Worm (Caenorhabditis elegans): ENCODE data around the gene daf-4.

Gene daf-4

ce11 chrIII:5674196-5674595 lies 49.3 kb downstream of the daf-4 start:
- no peak for TF ChIP-seq ceh-48 (tag; optimal IDR thresholded peaks at IDR 0.05)
- TF ChIP-seq unc-86 (tag; optimal IDR thresholded peaks at IDR 0.05): no peak
- TF ChIP-seq ref-2 (tag; optimal IDR thresholded peaks at IDR 0.05): no peak
- TF ChIP-seq zip-5 (tag; optimal IDR thresholded peaks at IDR 0.05): no peak
- no peak for TF ChIP-seq ceh-18 (tag; optimal IDR thresholded peaks at IDR 0.05)
- TF ChIP-seq syd-9 (tag; optimal IDR thresholded peaks at IDR 0.05): no peak
- no peak for TF ChIP-seq hlh-6 (tag; optimal IDR thresholded peaks at IDR 0.05)
- no peak for TF ChIP-seq K02D7.2 (tag; optimal IDR thresholded peaks at IDR 0.05)
- no peak for TF ChIP-seq ceh-24 (tag; optimal IDR thresholded peaks at IDR 0.05)
- no peak for TF ChIP-seq pax-1 (tag; optimal IDR thresholded peaks at IDR 0.05)
- TF ChIP-seq T23F11.4 (GFP tag; optimal IDR thresholded peaks at IDR 0.05): no peak
- TF ChIP-seq ahr-1 (tag; optimal IDR thresholded peaks at IDR 0.05): no peak
- TF ChIP-seq gmeb-2 (tag; optimal IDR thresholded peaks at IDR 0.05): no peak
- TF ChIP-seq tbx-7 (tag; optimal IDR thresholded peaks at IDR 0.05): no peak
- TF ChIP-seq sox-4 (tag; optimal IDR thresholded peaks at IDR 0.05): no peak
- TF ChIP-seq ceh-30 (tag; optimal IDR thresholded peaks at IDR 0.05): no peak
- TF ChIP-seq ceh-45 (GFP tag; IDR thresholded peaks at IDR 0.05): no peak
- TF ChIP-seq ceh-6 (GFP tag; optimal IDR thresholded peaks at IDR 0.05): no peak

DNA sequence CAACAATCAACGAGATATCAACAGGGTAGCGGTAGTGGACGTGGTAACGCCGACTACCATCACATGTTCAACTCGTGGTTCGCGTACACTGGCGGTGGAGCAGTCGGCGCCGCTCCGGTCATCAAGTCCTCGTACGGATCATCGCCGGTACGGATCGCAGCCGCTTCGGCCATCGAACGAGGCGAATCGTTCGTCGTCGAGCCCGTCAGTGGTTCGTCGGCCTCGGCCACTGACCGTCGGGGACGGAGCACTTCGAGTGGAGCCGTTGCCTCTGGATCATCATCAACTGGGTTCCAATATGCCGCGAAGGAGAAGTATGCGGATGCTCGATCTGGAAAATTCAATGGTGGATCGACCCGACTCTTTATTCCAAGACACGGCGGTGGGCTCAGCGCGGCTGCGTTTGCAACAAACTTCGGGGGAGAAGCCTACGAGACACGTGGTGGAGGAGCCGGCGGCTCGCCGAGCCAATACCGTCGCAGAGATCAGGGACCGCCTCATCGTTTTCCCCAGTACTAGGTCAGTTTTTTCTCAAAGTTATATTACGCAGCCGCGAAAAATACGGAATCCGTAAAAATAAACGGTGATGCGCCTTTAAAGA lies 50.5 kb downstream of the daf-4 start:
- TF ChIP-seq ceh-34 (tag; optimal IDR thresholded peaks at IDR 0.05) (no peak), hlh-13 (GFP tag; optimal IDR thresholded peaks at IDR 0.05) (no peak), mec-3 (tag; optimal IDR thresholded peaks at IDR 0.05; ENCODE audit: borderline replicate concordance) (peak; percentile 49)

ce11 chrIII:5677790-5678189 lies 52.9 kb downstream of the daf-4 start, which contains the start of gene F54E7.9:
TSS of gene F54E7.9 (minus strand) at chrIII:5677890.
- no peak for TF ChIP-seq unc-42 (tag; optimal IDR thresholded peaks at IDR 0.05)
- no peak for TF ChIP-seq ceh-19 (GFP tag; optimal IDR thresholded peaks at IDR 0.05)
- TF ChIP-seq F13H6.1 (tag; optimal IDR thresholded peaks at IDR 0.05): no peak
- no peak for TF ChIP-seq fkh-10 (GFP tag; optimal IDR thresholded peaks at IDR 0.05)
- no peak for TF ChIP-seq pha-2 (tag; optimal IDR thresholded peaks at IDR 0.05)
- TF ChIP-seq mec-3 (tag; optimal IDR thresholded peaks at IDR 0.05; ENCODE audit: borderline replicate concordance): no peak

DNA sequence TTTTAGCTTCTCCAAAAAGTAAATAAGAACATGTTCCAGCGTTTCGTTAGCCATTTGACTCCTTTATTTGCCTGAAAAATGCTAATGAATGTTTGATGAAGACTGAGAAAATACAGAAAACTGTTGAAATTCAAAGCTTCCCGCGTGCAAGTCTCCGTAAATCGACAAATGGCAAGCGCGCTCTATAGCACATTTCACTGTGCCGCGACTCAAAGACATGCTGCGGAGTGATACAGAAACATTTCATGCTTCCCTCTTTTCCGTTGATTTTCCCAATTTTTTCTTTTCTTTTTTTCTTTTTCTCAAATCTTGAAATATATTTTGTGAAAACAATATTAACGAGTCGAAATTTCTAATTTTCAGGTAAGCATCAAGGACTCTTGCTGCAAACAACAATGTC lies 54.0 kb downstream of the daf-4 start, which contains the start of the genes ska-3 and rps-12:
ska-3 (minus strand) TSS at position 71 of the 400 bp plus-strand sequence.
rps-12 (plus strand) TSS at position 364 of the 400 bp plus-strand sequence.
- TF ChIP-seq ceh-2 (tag; optimal IDR thresholded peaks at IDR 0.05) (peak; percentile 59), lim-6 (tag; optimal IDR thresholded peaks at IDR 0.05) (no peak), T23F11.4 (GFP tag; optimal IDR thresholded peaks at IDR 0.05) (no peak), nfya-1 (tag; optimal IDR thresholded peaks at IDR 0.05) (peak; percentile 96), sox-2 (GFP tag; IDR thresholded peaks at IDR 0.05) (peak; percentile 24; the same call in 1 of the 2 replicates), hlh-30 (tag; optimal IDR thresholded peaks at IDR 0.05; ENCODE audit: insufficient read depth) (peak; percentile 70), ttx-3 (tag; optimal IDR thresholded peaks at IDR 0.05) (peak; percentile 6), tbx-7 (tag; optimal IDR thresholded peaks at IDR 0.05) (peak; percentile 41), hlh-13 (GFP tag; optimal IDR thresholded peaks at IDR 0.05) (no peak), pha-2 (tag; optimal IDR thresholded peaks at IDR 0.05) (peak; percentile 55), ceh-9 (tag; optimal IDR thresholded peaks at IDR 0.05) (no peak), ceh-24 (tag; optimal IDR thresholded peaks at IDR 0.05) (no peak), fkh-10 (GFP tag; optimal IDR thresholded peaks at IDR 0.05) (no peak), pat-9 (tag; optimal IDR thresholded peaks at IDR 0.05) (peak; percentile 58), dmd-4 (tag; optimal IDR thresholded peaks at IDR 0.05; ENCODE audit: borderline replicate concordance) (peak; percentile 67), F13H6.1 (tag; optimal IDR thresholded peaks at IDR 0.05) (peak; percentile 21), elt-4 (tag; optimal IDR thresholded peaks at IDR 0.05) (no peak), ref-2 (tag; optimal IDR thresholded peaks at IDR 0.05) (peak; percentile 90), ceh-45 (GFP tag; IDR thresholded peaks at IDR 0.05) (no peak), ztf-16 (tag; optimal IDR thresholded peaks at IDR 0.05) (peak; percentile 78), unc-55 (GFP tag; optimal IDR thresholded peaks at IDR 0.05) (peak; percentile 74), pros-1 (tag; optimal IDR thresholded peaks at IDR 0.05) (peak; percentile 74), madf-2 (tag; optimal IDR thresholded peaks at IDR 0.05) (peak; percentile 56), ceh-18 (tag; optimal IDR thresholded peaks at IDR 0.05) (peak; percentile 94), ceh-48 (tag; optimal IDR thresholded peaks at IDR 0.05) (peak; percentile 82), ceh-34 (tag; optimal IDR thresholded peaks at IDR 0.05) (peak; percentile 89), unc-3 (GFP tag; conservative IDR thresholded peaks at IDR 0.05) (no peak), unc-3 (tag; optimal IDR thresholded peaks at IDR 0.05) (peak; percentile 56), ceh-30 (tag; optimal IDR thresholded peaks at IDR 0.05) (peak; percentile 64), C08G9.2 (tag; optimal IDR thresholded peaks at IDR 0.05) (peak; percentile 35), dve-1 (tag; optimal IDR thresholded peaks at IDR 0.05) (peak; percentile 95), K02D7.2 (tag; optimal IDR thresholded peaks at IDR 0.05) (no peak), ceh-22 (tag; optimal IDR thresholded peaks at IDR 0.05) (no peak)

Data from whole organism, late embryonic.